Fruit fly (Drosophila melanogaster): ENCODE results near the gene CG2100.

Gene CG2100

dm6 chr3R:5754594-5754993, 18.4 kb upstream of the CG2100 start, which contains the start of gene Dcps (continued):
- TF ChIP-seq Dref (GFP tag; IDR thresholded peaks at IDR 0.05) (no peak), sna (GFP tag; IDR thresholded peaks at IDR 0.05; ENCODE audit: partially characterized antibody) (no peak), YL-1 (GFP tag; optimal IDR thresholded peaks at IDR 0.05) (peak; percentile 56), Sry-β (GFP tag; optimal IDR thresholded peaks at IDR 0.05) (peak; percentile 39), CG10654 (GFP tag; optimal IDR thresholded peaks at IDR 0.05) (no peak), nmo (GFP tag; optimal IDR thresholded peaks at IDR 0.05) (peak; percentile 7), MESR4 (GFP tag; optimal IDR thresholded peaks at IDR 0.05) (peak; percentile 26), MBD-R2 (GFP tag; IDR thresholded peaks at IDR 0.05) (peak; percentile 81), Ptx1 (GFP tag; IDR thresholded peaks at IDR 0.05) (no peak), chn (GFP tag; optimal IDR thresholded peaks at IDR 0.05) (no peak), usp (GFP tag; optimal IDR thresholded peaks at IDR 0.05) (no peak), CG4328 (GFP tag; optimal IDR thresholded peaks at IDR 0.05) (no peak), pita (GFP tag; optimal IDR thresholded peaks at IDR 0.05) (peak; percentile 58), stwl (tag; optimal IDR thresholded peaks at IDR 0.05) (peak; percentile 58), az2 (GFP tag; optimal IDR thresholded peaks at IDR 0.05) (no peak), gcm2 (GFP tag; optimal IDR thresholded peaks at IDR 0.05) (no peak), E2f2 (GFP tag; IDR thresholded peaks at IDR 0.05) (peak; percentile 42), Opbp (GFP tag; IDR thresholded peaks at IDR 0.05; ENCODE audit: partially characterized antibody) (no peak), CG10274 (GFP tag; optimal IDR thresholded peaks at IDR 0.05) (no peak), ci (GFP tag; IDR thresholded peaks at IDR 0.05) (no peak), Lhr (GFP tag; optimal IDR thresholded peaks at IDR 0.05) (peak; percentile 25), gfzf (GFP tag; optimal IDR thresholded peaks at IDR 0.05) (peak; percentile 86), Pdp1 (GFP tag; optimal IDR thresholded peaks at IDR 0.05) (peak in 1 of 2 experiments; percentile 83), jigr1 (GFP tag; IDR thresholded peaks at IDR 0.05) (no peak), Dbx (GFP tag; IDR thresholded peaks at IDR 0.05) (no peak), Bgb (GFP tag; IDR thresholded peaks at IDR 0.05; ENCODE audit: partially characterized antibody) (0 out of 2 replicates have a peak, but pooled peaks have one; percentile 21), CG13296 (GFP tag; optimal IDR thresholded peaks at IDR 0.05) (no peak), vfl (GFP tag; optimal IDR thresholded peaks at IDR 0.05) (no peak)

dm6 chr3R:5746646-5747045, 10.5 kb upstream of the CG2100 start:
- TF ChIP-seq CG14050 (GFP tag; IDR thresholded peaks at IDR 0.05) (no peak), CG1529 (GFP tag; optimal IDR thresholded peaks at IDR 0.05) (peak; percentile 25), B-H2 (GFP tag; optimal IDR thresholded peaks at IDR 0.05) (peak; percentile 73), CG13894 (tag; optimal IDR thresholded peaks at IDR 0.05) (no peak), CG12299 (tag; optimal IDR thresholded peaks at IDR 0.05) (peak; percentile 46), CG8089 (GFP tag; optimal IDR thresholded peaks at IDR 0.05) (no peak), Bgb (GFP tag; IDR thresholded peaks at IDR 0.05; ENCODE audit: partially characterized antibody) (no peak), CG1647 (GFP tag; optimal IDR thresholded peaks at IDR 0.05) (no peak), ssp (GFP tag; IDR thresholded peaks at IDR 0.05) (no peak), kah (GFP tag; optimal IDR thresholded peaks at IDR 0.05) (no peak), CG10543 (GFP tag; optimal IDR thresholded peaks at IDR 0.05) (peak; percentile 71), emc (GFP tag; optimal IDR thresholded peaks at IDR 0.05) (no peak), Optix (GFP tag; IDR thresholded peaks at IDR 0.05) (no peak), Dref (GFP tag; IDR thresholded peaks at IDR 0.05) (no peak), CG14965 (GFP tag; optimal IDR thresholded peaks at IDR 0.05; ENCODE audit: borderline replicate concordance) (no peak), sens (GFP tag) (peak; percentile 78), Myb (GFP tag; optimal IDR thresholded peaks at IDR 0.05) (no peak), hbn (GFP tag; IDR thresholded peaks at IDR 0.05; ENCODE audit: partially characterized antibody) (no peak), nom (GFP tag; optimal IDR thresholded peaks at IDR 0.05) (no peak), org-1 (GFP tag; optimal IDR thresholded peaks at IDR 0.05) (peak; percentile 13), stwl (tag; optimal IDR thresholded peaks at IDR 0.05) (no peak), kay (GFP tag; optimal IDR thresholded peaks at IDR 0.05) (no peak), H2.0 (GFP tag; IDR thresholded peaks at IDR 0.05) (no peak), CkIIα-i1 (GFP tag; IDR thresholded peaks at IDR 0.05) (no peak), CG7357 (GFP tag; IDR thresholded peaks at IDR 0.05) (no peak), exex (tag; optimal IDR thresholded peaks at IDR 0.05) (no peak)

Measured in whole organism, embryonic.